Worm (Caenorhabditis elegans) whole organism, late embryonic: Measurements from ENCODE around the gene R09E10.2.

Experiments
- C08G9.2 ChIP-seq: sonication (generic microtip); optimal IDR thresholded peaks from 2 replicates; lab custom pipeline; 2016; ENCODE audit warnings: mild to moderate bottlenecking, missing genetic modification characterization, moderate library complexity, missing compliant biosample characterization
- F13H6.1 ChIP-seq: sonication (generic microtip); optimal IDR thresholded peaks from 2 replicates; lab custom pipeline; 2016; ENCODE audit warnings: missing genetic modification characterization, missing compliant biosample characterization
- T23F11.4 ChIP-seq: fragments of 200-800 bp; sonication (Bioruptor generic); optimal IDR thresholded peaks from 2 replicates; lab custom pipeline; 2018; ENCODE audit warnings: mild to moderate bottlenecking, missing genetic modification characterization, missing compliant biosample characterization
- ama-1 ChIP-seq: fragments of 150-350 bp; optimal IDR thresholded peaks from 2 replicates; lab custom pipeline; 2014
- ceh-14 ChIP-seq: sonication (generic microtip); optimal IDR thresholded peaks from 2 replicates; lab custom pipeline; 2016; ENCODE audit warnings: missing genotype, missing genetic modification characterization, missing compliant biosample characterization
- ceh-18 ChIP-seq: sonication (generic microtip); optimal IDR thresholded peaks from 2 replicates; lab custom pipeline; 2016; ENCODE audit warnings: missing genetic modification characterization, missing compliant biosample characterization
- ceh-19 ChIP-seq: fragments of 200-800 bp; sonication (Bioruptor generic); optimal IDR thresholded peaks from 2 replicates; lab custom pipeline; 2018; ENCODE audit warnings: mild to moderate bottlenecking, missing genetic modification characterization, missing compliant biosample characterization
- ceh-24 ChIP-seq: sonication (generic microtip); optimal IDR thresholded peaks from 2 replicates; lab custom pipeline; 2016; ENCODE audit warnings: mild to moderate bottlenecking, missing genetic modification characterization, missing compliant biosample characterization
- ceh-30 ChIP-seq: fragments of 150-350 bp; optimal IDR thresholded peaks from 2 replicates; lab custom pipeline; 2014; ENCODE audit warnings: missing biosample characterization, missing genetic modification characterization
- ceh-31 ChIP-seq: sonication (generic microtip); optimal IDR thresholded peaks from 2 replicates; lab custom pipeline; 2016; ENCODE audit warnings: missing genetic modification characterization, missing compliant biosample characterization
- ceh-48 ChIP-seq: sonication (generic microtip); optimal IDR thresholded peaks from 2 replicates; lab custom pipeline; 2016; ENCODE audit warnings: missing genetic modification characterization, inconsistent platforms, missing compliant biosample characterization
- ceh-9 ChIP-seq: sonication (generic microtip); optimal IDR thresholded peaks from 2 replicates; lab custom pipeline; 2016; ENCODE audit warnings: mild to moderate bottlenecking, missing genetic modification characterization, inconsistent platforms, missing compliant biosample characterization
- che-1 ChIP-seq: sonication (generic microtip); optimal IDR thresholded peaks from 2 replicates; lab custom pipeline; 2016; ENCODE audit warnings: mild to moderate bottlenecking, missing genetic modification characterization, missing compliant biosample characterization
- dmd-4 ChIP-seq: sonication (generic microtip); optimal IDR thresholded peaks from 2 replicates; lab custom pipeline; 2016; ENCODE audit warnings: borderline replicate concordance, missing genetic modification characterization, missing compliant biosample characterization
- dve-1 ChIP-seq: sonication (generic microtip); optimal IDR thresholded peaks from 2 replicates; lab custom pipeline; 2017; ENCODE audit warnings: antibody characterized with exemption, mild to moderate bottlenecking, missing genetic modification characterization, missing compliant biosample characterization
- elt-4 ChIP-seq: sonication (generic microtip); optimal IDR thresholded peaks from 2 replicates; lab custom pipeline; 2016; ENCODE audit warnings: missing genetic modification characterization, missing compliant biosample characterization
- ets-4 ChIP-seq: sonication (generic microtip); optimal IDR thresholded peaks from 2 replicates; lab custom pipeline; 2016; ENCODE audit warnings: missing genetic modification characterization, missing compliant biosample characterization
- fax-1 ChIP-seq: sonication (generic microtip); optimal IDR thresholded peaks from 2 replicates; lab custom pipeline; 2016; ENCODE audit warnings: missing genotype, missing genetic modification characterization, missing compliant biosample characterization
- fkh-10 ChIP-seq: fragments of 150-350 bp; optimal IDR thresholded peaks from 2 replicates; lab custom pipeline; 2014; ENCODE audit warnings: missing biosample characterization, missing genetic modification reagents, missing genetic modification characterization
- fkh-6 ChIP-seq: sonication (generic microtip); optimal IDR thresholded peaks from 2 replicates; lab custom pipeline; 2016; ENCODE audit warnings: missing genetic modification characterization, missing compliant biosample characterization
- gmeb-2 ChIP-seq: sonication (generic microtip); optimal IDR thresholded peaks from 2 replicates; lab custom pipeline; 2016; ENCODE audit warnings: missing genetic modification characterization, inconsistent platforms, missing compliant biosample characterization
- hlh-6 ChIP-seq: sonication (generic microtip); optimal IDR thresholded peaks from 2 replicates; lab custom pipeline; 2016; ENCODE audit warnings: missing genotype, missing genetic modification characterization, missing compliant biosample characterization
- hlh-8 ChIP-seq: sonication (generic microtip); optimal IDR thresholded peaks from 2 replicates; lab custom pipeline; 2016; ENCODE audit warnings: missing genotype, missing genetic modification characterization, missing compliant biosample characterization
- lin-11 ChIP-seq: fragments of 200-800 bp; sonication (Bioruptor generic); optimal IDR thresholded peaks from 2 replicates; lab custom pipeline; 2018; ENCODE audit warnings: mild to moderate bottlenecking, missing genetic modification characterization, missing compliant biosample characterization
- madf-2 ChIP-seq: sonication (generic microtip); optimal IDR thresholded peaks from 2 replicates; lab custom pipeline; 2017; ENCODE audit warnings: missing genetic modification characterization, missing compliant biosample characterization
- nfya-1 ChIP-seq: sonication (generic microtip); optimal IDR thresholded peaks from 2 replicates; lab custom pipeline; 2017; ENCODE audit warnings: missing genetic modification characterization, mild to moderate bottlenecking, missing compliant biosample characterization, antibody characterized with exemption, moderate library complexity
- nhr-11 ChIP-seq: fragments of 150-350 bp; optimal IDR thresholded peaks from 2 replicates; lab custom pipeline; 2014; ENCODE audit warnings: missing biosample characterization, missing genetic modification characterization
- npax-4 ChIP-seq: sonication (generic microtip); optimal IDR thresholded peaks from 2 replicates; lab custom pipeline; 2016; ENCODE audit warnings: missing genetic modification characterization, missing compliant biosample characterization
- odd-2 ChIP-seq: sonication (generic microtip); optimal IDR thresholded peaks from 2 replicates; lab custom pipeline; 2017; ENCODE audit warnings: antibody characterized with exemption, mild to moderate bottlenecking, missing genetic modification characterization, missing compliant biosample characterization
- pha-2 ChIP-seq: sonication (generic microtip); optimal IDR thresholded peaks from 2 replicates; lab custom pipeline; 2017; ENCODE audit warnings: mild to moderate bottlenecking, missing genetic modification characterization, missing compliant biosample characterization
- pros-1 ChIP-seq: fragments of 150-350 bp; optimal IDR thresholded peaks from 2 replicates; lab custom pipeline; 2014; ENCODE audit warnings: missing biosample characterization, missing genetic modification reagents, missing genetic modification characterization
- ref-2 ChIP-seq: sonication (generic microtip); optimal IDR thresholded peaks from 2 replicates; lab custom pipeline; 2016; ENCODE audit warnings: missing genetic modification characterization, missing compliant biosample characterization
- rnt-1 ChIP-seq: sonication (generic microtip); optimal IDR thresholded peaks from 2 replicates; lab custom pipeline; 2016; ENCODE audit warnings: missing genetic modification characterization, missing compliant biosample characterization
- sdc-2 ChIP-seq: sonication (generic microtip); optimal IDR thresholded peaks from 2 replicates; lab custom pipeline; 2016; ENCODE audit warnings: missing genotype, missing genetic modification characterization, missing compliant biosample characterization
- sox-2 ChIP-seq: fragments of 200-800 bp; sonication (Bioruptor generic); IDR thresholded peaks from 2 replicates; pipeline ENCODE4 v1.3.6; 2022; ENCODE audit warnings: missing genetic modification reagents, missing genetic modification characterization, missing compliant biosample characterization
- tbx-2 ChIP-seq: sonication (generic microtip); optimal IDR thresholded peaks from 2 replicates; lab custom pipeline; 2016; ENCODE audit warnings: missing genetic modification characterization, missing compliant biosample characterization
- tbx-7 ChIP-seq: sonication (generic microtip); optimal IDR thresholded peaks from 2 replicates; lab custom pipeline; 2016; ENCODE audit warnings: missing genotype, missing genetic modification characterization, missing compliant biosample characterization
- ttx-3 ChIP-seq: sonication (generic microtip); optimal IDR thresholded peaks from 2 replicates; lab custom pipeline; 2016; ENCODE audit warnings: missing genetic modification reagents, missing genetic modification characterization, missing compliant biosample characterization
- unc-3 ChIP-seq, 2 experiments: fragments of 200-800 bp in 1 of 2; sonication (Bioruptor generic) in 1 of 2; sonication (generic microtip) in 1 of 2; conservative IDR thresholded peaks in 1 of 2; optimal IDR thresholded peaks in 1 of 2; 2 replicates each; pipeline versions ENCODE4 v1.3.6 to Lab custom; 2016 to 2022; ENCODE audit warnings: missing compliant biosample characterization in 2 of 2, missing genetic modification characterization in 2 of 2, missing genetic modification reagents in 1 of 2
- unc-42 ChIP-seq: sonication (generic microtip); optimal IDR thresholded peaks from 2 replicates; lab custom pipeline; 2016; ENCODE audit warnings: missing genotype, missing genetic modification characterization, missing compliant biosample characterization
- unc-55 ChIP-seq: sonication (generic microtip); optimal IDR thresholded peaks from 2 replicates; lab custom pipeline; 2017; ENCODE audit warnings: missing biosample characterization, missing genetic modification reagents, missing genetic modification characterization
- zip-5 ChIP-seq: sonication (generic microtip); optimal IDR thresholded peaks from 2 replicates; lab custom pipeline; 2016; ENCODE audit warnings: missing genetic modification characterization, missing compliant biosample characterization
- ztf-16 ChIP-seq: sonication (generic microtip); optimal IDR thresholded peaks from 2 replicates; lab custom pipeline; 2017; ENCODE audit warnings: missing genetic modification characterization, missing compliant biosample characterization

R09E10.2 gene

DNA sequence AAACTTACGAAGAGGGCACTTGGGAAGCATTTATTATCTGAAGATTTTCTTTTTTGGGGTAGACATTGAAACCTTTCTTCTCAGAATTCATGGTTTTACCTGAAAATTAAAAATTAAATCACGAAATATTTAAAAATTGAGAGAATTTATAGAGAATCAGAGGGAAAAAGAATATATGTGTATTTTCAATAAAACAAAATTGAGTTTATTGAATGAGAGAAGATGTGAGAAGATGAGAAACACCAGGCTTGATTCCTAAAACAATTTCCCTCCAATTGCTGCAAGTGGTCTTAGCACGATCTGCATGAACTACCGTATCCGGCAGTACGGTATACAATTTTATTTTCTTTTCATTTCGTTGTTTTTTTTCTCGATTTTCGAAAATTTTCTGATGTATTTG, 39.0 kb upstream of the R09E10.2 start, which contains the start of gene R11A8.1 (continued):
- no peak for TF ChIP-seq fkh-10
- TF ChIP-seq T23F11.4, result no peak

DNA sequence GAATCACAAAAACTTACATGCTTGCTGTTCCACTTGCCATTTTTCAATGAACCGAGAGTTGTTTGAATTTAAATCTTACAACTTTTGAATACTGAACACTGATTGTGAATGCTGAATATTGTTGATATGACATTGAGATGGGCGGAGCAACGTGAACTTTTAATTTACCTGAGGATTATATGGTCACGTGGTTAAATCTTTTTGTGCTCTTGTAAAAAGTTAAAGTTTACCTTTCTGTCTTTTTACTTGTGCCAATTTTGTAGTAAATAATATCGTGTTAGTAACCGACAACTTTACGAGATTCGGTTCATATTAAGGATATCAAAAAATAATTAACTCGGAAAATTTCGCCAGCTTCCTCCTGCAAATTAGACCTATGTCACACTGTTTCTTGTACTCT, 34.1 kb upstream of the R09E10.2 start, which contains the start of gene Y43C5B.2:
Gene Y43C5B.2 (minus strand): TSS at position 101 of the 400 bp plus-strand sequence.
- no peak for TF ChIP-seq unc-55 (GFP tag; lab: Kevin White, UChicago)
- TF ChIP-seq rnt-1 (tag; lab: Kevin White, UChicago), result no peak
- TF ChIP-seq unc-3 (GFP tag; conservative IDR thresholded peaks at IDR 0.05; lab: Robert Waterston, UW), result no peak
- TF ChIP-seq unc-3 (tag; optimal IDR thresholded peaks at IDR 0.05; lab: Kevin White, UChicago), result no peak
- no peak for TF ChIP-seq F13H6.1 (tag; lab: Kevin White, UChicago)
- no peak for TF ChIP-seq C08G9.2
- no peak for TF ChIP-seq sdc-2 (tag; lab: Kevin White, UChicago)
- TF ChIP-seq odd-2 (tag; lab: Kevin White, UChicago), result no peak
- TF ChIP-seq pha-2 (tag; lab: Kevin White, UChicago), result no peak
- no peak for TF ChIP-seq hlh-6
- no peak for TF ChIP-seq zip-5
- TF ChIP-seq che-1 (tag; lab: Kevin White, UChicago), result no peak
- no peak for TF ChIP-seq ztf-16 (tag; lab: Kevin White, UChicago)
- TF ChIP-seq lin-11 (tag; lab: Kevin White, UChicago), result no peak

DNA sequence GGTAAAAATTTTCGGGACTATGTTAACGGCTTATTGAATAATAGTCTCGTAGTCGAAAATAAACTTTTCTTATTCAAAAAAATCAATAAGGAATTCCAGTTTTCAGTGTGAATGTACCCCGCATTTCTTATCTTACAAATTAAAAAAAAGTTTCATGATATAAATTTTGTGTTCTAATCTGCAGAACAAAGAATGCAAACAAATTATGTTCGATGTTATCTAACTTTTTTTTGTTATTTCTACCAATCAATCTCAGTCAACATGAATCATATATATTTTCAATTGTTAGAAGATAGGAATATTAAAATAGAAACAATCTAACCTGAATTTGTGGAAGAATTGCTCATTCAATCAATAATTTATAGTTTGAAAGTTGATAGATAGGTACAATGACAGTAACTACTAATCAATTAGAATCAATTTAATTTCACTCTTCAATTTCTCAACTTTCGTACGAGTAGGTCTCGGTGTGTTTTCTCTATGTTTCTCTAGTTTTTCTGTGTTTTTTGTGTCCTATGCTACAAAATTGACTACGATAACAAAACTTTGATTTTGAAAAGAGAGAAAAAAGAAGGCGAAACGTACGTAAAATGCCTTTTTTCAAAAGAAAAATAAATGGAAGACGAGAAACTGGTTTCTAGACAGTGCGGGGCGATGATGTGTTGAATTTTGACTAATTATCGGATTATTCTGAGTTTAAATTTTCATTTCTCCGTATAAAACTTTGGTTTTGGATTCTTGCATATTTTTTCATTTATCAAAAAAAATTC, 32.0 kb upstream of the R09E10.2 start, which contains the start of the genes unc-43 and Y43C5B.3:
Gene unc-43 (minus strand): TSS at position 347 of the 770 bp plus-strand sequence.
Gene Y43C5B.3 (plus strand): TSS at position 720 of the 770 bp plus-strand sequence.
- TF ChIP-seq ets-4 (tag; lab: Kevin White, UChicago) (no peak), ceh-48 (tag; lab: Kevin White, UChicago) (no peak), ceh-31 (tag; lab: Kevin White, UChicago) (no peak), ceh-19 (no peak), fax-1 (tag; lab: Kevin White, UChicago) (no peak), pros-1 (no peak), ama-1 (lab: Kevin White, UChicago) (no peak), nhr-11 (tag; lab: Kevin White, UChicago) (no peak), ttx-3 (no peak)

DNA sequence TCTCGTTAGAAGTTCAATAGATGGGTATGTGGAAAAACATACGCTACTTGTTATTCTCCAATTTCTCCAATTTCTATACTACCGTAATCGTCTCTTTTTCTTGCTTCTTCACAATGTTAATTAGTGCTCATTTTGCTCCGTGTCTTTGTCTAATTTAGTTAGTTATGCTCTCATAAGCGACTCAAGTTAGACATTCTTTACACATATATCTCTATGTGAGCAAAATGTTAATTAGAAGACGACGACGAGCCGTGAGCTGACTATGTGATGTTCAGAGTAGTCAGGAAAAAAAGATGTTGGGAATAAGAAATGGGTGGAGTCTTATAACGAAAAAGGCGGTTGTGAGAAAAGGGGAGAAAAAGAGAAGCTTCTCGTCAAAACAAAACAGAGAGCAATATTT, 29.4 kb upstream of the R09E10.2 start:
- TF ChIP-seq tbx-7 (tag; lab: Kevin White, UChicago) (no peak), unc-42 (tag; lab: Kevin White, UChicago) (peak; percentile 40), dmd-4 (no peak), ceh-14 (tag; lab: Kevin White, UChicago) (peak; percentile 51)

DNA sequence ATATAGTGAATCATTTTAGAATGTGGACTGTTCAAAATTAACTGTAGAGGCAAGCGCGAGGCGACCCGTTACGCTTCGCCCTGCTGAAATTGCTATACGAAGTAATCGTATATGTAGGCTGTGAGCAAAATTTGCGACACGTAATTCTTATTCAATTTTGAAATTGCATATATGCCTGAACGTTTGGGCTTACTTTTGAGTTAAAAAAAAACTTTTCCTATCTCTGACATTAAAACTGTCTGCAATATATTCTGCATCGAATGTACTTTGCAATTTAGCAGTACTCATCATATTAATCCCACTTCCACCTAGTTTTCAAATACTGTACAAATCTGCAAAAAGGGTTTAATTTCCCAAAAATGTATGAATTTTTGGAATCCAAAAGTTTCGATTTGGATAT, 28.8 kb upstream of the R09E10.2 start:
- TF ChIP-seq T23F11.4, result no peak

DNA sequence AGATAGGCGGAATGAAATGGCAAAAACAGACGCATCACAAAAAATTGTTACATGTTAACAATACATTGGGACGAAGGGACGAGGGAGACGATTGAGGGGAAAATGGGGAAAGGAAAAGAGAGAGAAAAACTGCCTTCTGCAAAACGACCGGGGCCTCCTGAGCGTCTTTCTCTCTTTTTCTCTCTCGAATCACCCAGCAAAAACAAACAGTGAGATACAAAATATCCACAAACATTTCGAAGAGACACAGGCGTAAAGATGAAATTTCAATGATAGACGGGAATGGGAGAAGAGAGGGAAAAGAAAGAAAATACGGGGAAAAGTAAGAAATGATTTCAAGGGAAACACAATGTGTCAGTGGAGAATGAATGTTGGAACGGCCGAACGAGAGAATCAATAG, 27.9 kb upstream of the R09E10.2 start:
- TF ChIP-seq ceh-24 (tag; lab: Kevin White, UChicago) (no peak), ceh-31 (tag; lab: Kevin White, UChicago) (peak; percentile 30), elt-4 (no peak), pha-2 (tag; lab: Kevin White, UChicago) (no peak), dve-1 (tag; lab: Kevin White, UChicago) (peak; percentile 0), sox-2 (GFP tag; lab: Robert Waterston, UW) (no peak), hlh-8 (tag; lab: Kevin White, UChicago) (no peak), fkh-6 (tag; lab: Kevin White, UChicago) (no peak), nfya-1 (tag; lab: Kevin White, UChicago) (peak; percentile 56), ceh-9 (tag; lab: Kevin White, UChicago) (no peak), npax-4 (tag; lab: Kevin White, UChicago) (no peak), pros-1 (peak; percentile 9), ceh-19 (no peak), madf-2 (tag; lab: Kevin White, UChicago) (no peak), ztf-16 (tag; lab: Kevin White, UChicago) (no peak), tbx-2 (tag; lab: Kevin White, UChicago) (peak; percentile 56), ceh-18 (tag; lab: Kevin White, UChicago) (peak; percentile 66), ref-2 (tag; lab: Kevin White, UChicago) (no peak), unc-55 (GFP tag; lab: Kevin White, UChicago) (peak; percentile 53), gmeb-2 (tag; lab: Kevin White, UChicago) (no peak), ceh-30 (tag; lab: Kevin White, UChicago) (no peak)
